Worm (Caenorhabditis elegans): Measurements from ENCODE around the gene T20D3.5.
A peak's percentile ranks its signal among the peaks of the same experiment; 100 is the strongest.
"Not testable (repeated sequence)": the region's sequence is repeated elsewhere in the genome, so short reads cannot be mapped to it uniquely, and the experiment has no call there.

Gene T20D3.5

ce11 chrIV:9336538-9337090 is at the start of gene T20D3.5:
T20D3.5 (plus strand) TSS chrIV:9337040.
- TF ChIP-seq ceh-62 (tag; optimal IDR thresholded peaks at IDR 0.05) (no peak), ces-1 (GFP tag; optimal IDR thresholded peaks at IDR 0.05) (no peak), mes-2 (tag; optimal IDR thresholded peaks at IDR 0.05; ENCODE audit: poor library complexity, severe bottlenecking) (peak; percentile 66), unc-130 (GFP tag; optimal IDR thresholded peaks at IDR 0.05) (peak; percentile 67), lin-38 (GFP tag; IDR thresholded peaks at IDR 0.05) (no peak), daf-16 (GFP tag; optimal IDR thresholded peaks at IDR 0.05) (no peak), daf-16 (tag; optimal IDR thresholded peaks at IDR 0.05) (no peak), nhr-11 (tag; optimal IDR thresholded peaks at IDR 0.05) (no peak), mep-1 (tag; optimal IDR thresholded peaks at IDR 0.05) (no peak), aha-1 (tag) (no peak), zip-11 (GFP tag; IDR thresholded peaks at IDR 0.05) (no peak), unc-39 (tag; optimal IDR thresholded peaks at IDR 0.05) (no peak), pha-4 (GFP tag; IDR thresholded peaks at IDR 0.05) (no peak), pha-4 (tag; optimal IDR thresholded peaks at IDR 0.05) (no peak), nhr-102 (tag; optimal IDR thresholded peaks at IDR 0.05) (no peak), zfp-2 (tag; optimal IDR thresholded peaks at IDR 0.05) (no peak), set-16 (GFP tag; IDR thresholded peaks at IDR 0.05) (no peak)

ce11 chrIV:9289635-9290034 is 47.2 kb upstream of the T20D3.5 start:
- TF ChIP-seq vab-7 (GFP tag; IDR thresholded peaks at IDR 0.05): no peak
- no peak for TF ChIP-seq pha-4 (GFP tag; IDR thresholded peaks at IDR 0.05)
- no peak for TF ChIP-seq pha-4 (tag; optimal IDR thresholded peaks at IDR 0.05)
- TF ChIP-seq nhr-11 (tag; optimal IDR thresholded peaks at IDR 0.05): no peak
- no peak for TF ChIP-seq nhr-237 (tag; optimal IDR thresholded peaks at IDR 0.05)
- TF ChIP-seq snpc-4 (tag; optimal IDR thresholded peaks at IDR 0.05): no peak
- TF ChIP-seq unc-62 (GFP tag; optimal IDR thresholded peaks at IDR 0.05 in 1 of 2): no peak
- TF ChIP-seq unc-62 (tag; optimal IDR thresholded peaks at IDR 0.05): no peak
- TF ChIP-seq hmg-1.1 (GFP tag; IDR thresholded peaks at IDR 0.05): no peak
- no peak for TF ChIP-seq ceh-82 (tag; optimal IDR thresholded peaks at IDR 0.05)
- no peak for TF ChIP-seq ztf-11 (tag; optimal IDR thresholded peaks at IDR 0.05)
- TF ChIP-seq nhr-76 (tag; optimal IDR thresholded peaks at IDR 0.05): no peak
- no peak for TF ChIP-seq dmd-6 (GFP tag; IDR thresholded peaks at IDR 0.05)
- TF ChIP-seq lin-15B (tag; optimal IDR thresholded peaks at IDR 0.05): no peak
- no peak for TF ChIP-seq skn-1 (tag; optimal IDR thresholded peaks at IDR 0.05)
- TF ChIP-seq T26A8.4 (GFP tag; IDR thresholded peaks at IDR 0.05): no peak
- TF ChIP-seq set-16 (GFP tag; IDR thresholded peaks at IDR 0.05): no peak
- TF ChIP-seq ZK337.2 (GFP tag; IDR thresholded peaks at IDR 0.05): no peak

- TF ChIP-seq F10B5.3 (tag; optimal IDR thresholded peaks at IDR 0.05); ZK546.5 (tag; optimal IDR thresholded peaks at IDR 0.05); ctbp-1 (GFP tag; IDR thresholded peaks at IDR 0.05): not testable (repeated sequence)
Measured at ce11 chrIV:9293825-9294224, 43.0 kb upstream of the T20D3.5 start, which contains the start of gene nhr-264. nhr-264 (minus strand) TSS chrIV:9293925.

ce11 chrIV:9296285-9296684 is 40.6 kb upstream of the T20D3.5 start, which contains the start of gene F49C12.1:
F49C12.1 (minus strand) TSS chrIV:9296354.
- TF ChIP-seq unc-62 (GFP tag; optimal IDR thresholded peaks at IDR 0.05 in 1 of 2): peak in 1 of 2 experiments; percentile 65
- no peak for TF ChIP-seq unc-62 (tag; optimal IDR thresholded peaks at IDR 0.05)
- TF ChIP-seq aha-1 (tag): peak; percentile 51
- TF ChIP-seq madf-5 (GFP tag; IDR thresholded peaks at IDR 0.05): no peak

- TF ChIP-seq Y75B8A.6 (GFP tag; IDR thresholded peaks at IDR 0.05) (no peak), ceh-82 (tag; optimal IDR thresholded peaks at IDR 0.05) (no peak), F49E8.2 (tag; optimal IDR thresholded peaks at IDR 0.05; ENCODE audit: borderline replicate concordance) (no peak), lin-15B (tag; optimal IDR thresholded peaks at IDR 0.05) (no peak), fos-1 (tag; optimal IDR thresholded peaks at IDR 0.05) (no peak), Y5F2A.4 (GFP tag; optimal IDR thresholded peaks at IDR 0.05) (no peak), spr-3 (GFP tag; optimal IDR thresholded peaks at IDR 0.05) (no peak), daf-16 (GFP tag; optimal IDR thresholded peaks at IDR 0.05) (no peak), daf-16 (tag; optimal IDR thresholded peaks at IDR 0.05) (no peak), snpc-4 (tag; optimal IDR thresholded peaks at IDR 0.05) (no peak), ceh-20 (GFP tag; IDR thresholded peaks at IDR 0.05) (no peak), dmd-9 (GFP tag; IDR thresholded peaks at IDR 0.05) (no peak), egl-27 (tag; optimal IDR thresholded peaks at IDR 0.05) (no peak), ztf-11 (tag; optimal IDR thresholded peaks at IDR 0.05) (no peak), lin-13 (GFP tag; optimal IDR thresholded peaks at IDR 0.05) (no peak), ceh-62 (tag; optimal IDR thresholded peaks at IDR 0.05) (no peak), jun-1 (tag; optimal IDR thresholded peaks at IDR 0.05) (no peak)
Measured at ce11 chrIV:9299145-9299544, 37.7 kb upstream of the T20D3.5 start, which contains the start of gene F49C12.2. F49C12.2 (minus strand) TSS chrIV:9299245.

All from whole organism, L4 larva.